Worm (Caenorhabditis elegans) whole organism, dauer: ENCODE measurements around the gene gst-32.

ENCODE experiments used
- unc-62 ChIP-seq: sonication (generic microtip); optimal IDR thresholded peaks from 2 replicates; lab custom pipeline; 2017; ENCODE audit warnings: missing biosample characterization, missing genetic modification reagents, missing genetic modification characterization

gst-32 gene

ce11 chrII:15178494-15178893 lies at the start of gene gst-32:
Gene gst-32 (minus strand): TSS chrII:15178594.
- TF ChIP-seq unc-62 (GFP tag; lab: Kevin White, UChicago): no peak

ce11 chrII:15228005-15228404 lies 49.6 kb upstream of the gst-32 start:
- TF ChIP-seq unc-62 (GFP tag; lab: Kevin White, UChicago): no peak

- TF ChIP-seq unc-62 (GFP tag; lab: Kevin White, UChicago): no peak
These were observed 48.4 kb upstream of the gst-32 start for ce11 chrII:15226805-15227204.

ce11 chrII:15226186-15226585 lies 47.8 kb upstream of the gst-32 start:
- no peak for TF ChIP-seq unc-62 (GFP tag; lab: Kevin White, UChicago)

ce11 chrII:15220116-15220515 lies 41.7 kb upstream of the gst-32 start:
- no peak for TF ChIP-seq unc-62 (GFP tag; lab: Kevin White, UChicago)

ce11 chrII:15219033-15219432 lies 40.6 kb upstream of the gst-32 start:
- no peak for TF ChIP-seq unc-62 (GFP tag; lab: Kevin White, UChicago)

ce11 chrII:15218609-15219008 lies 40.2 kb upstream of the gst-32 start:
- TF ChIP-seq unc-62 (GFP tag; lab: Kevin White, UChicago): no peak

ce11 chrII:15217949-15218348 lies 39.6 kb upstream of the gst-32 start:
- TF ChIP-seq unc-62 (GFP tag; lab: Kevin White, UChicago): no peak

- TF ChIP-seq unc-62 (GFP tag; lab: Kevin White, UChicago): no peak
These were observed 35.3 kb upstream of the gst-32 start for ce11 chrII:15213732-15214131.

- TF ChIP-seq unc-62 (GFP tag; lab: Kevin White, UChicago): no peak
These were observed 34.0 kb upstream of the gst-32 start for ce11 chrII:15212260-15212914.

- TF ChIP-seq unc-62 (GFP tag; lab: Kevin White, UChicago): no peak
These were observed 30.9 kb upstream of the gst-32 start for ce11 chrII:15209309-15209708.

ce11 chrII:15208874-15209273 lies 30.5 kb upstream of the gst-32 start:
- no peak for TF ChIP-seq unc-62 (GFP tag; lab: Kevin White, UChicago)

- TF ChIP-seq unc-62 (GFP tag; lab: Kevin White, UChicago): no peak
These were observed 29.8 kb upstream of the gst-32 start for ce11 chrII:15208151-15208550.

- TF ChIP-seq unc-62 (GFP tag; lab: Kevin White, UChicago): no peak
These were observed 29.2 kb upstream of the gst-32 start for ce11 chrII:15207562-15207961.

ce11 chrII:15206234-15206633 lies 27.8 kb upstream of the gst-32 start:
- no peak for TF ChIP-seq unc-62 (GFP tag; lab: Kevin White, UChicago)

ce11 chrII:15205346-15205745 lies 27.0 kb upstream of the gst-32 start:
- no peak for TF ChIP-seq unc-62 (GFP tag; lab: Kevin White, UChicago)

- no peak for TF ChIP-seq unc-62 (GFP tag; lab: Kevin White, UChicago)
These were observed 25.9 kb upstream of the gst-32 start for ce11 chrII:15204069-15204850.
